In genomic region chr3R:19157997-19158396, dm6 we compare ENCODE assay signal across 1 fruit fly cellular context.
A peak's percentile ranks its signal among the peaks of the same experiment; 100 is the strongest.
TF ChIP-seq lines count a peak whose summit lies in the region.

No protein-coding gene starts in this region.

TF ChIP-seq in whole organism, embryonic, 481 proteins besides CTCF, POLR2A, EP300 and RAD21 (continued from another document):
- TF ChIP-seq CG3065 (GFP tag; optimal IDR thresholded peaks at IDR 0.05; lab: Kevin White, UChicago) = no peak
- no peak for TF ChIP-seq CG8944 (GFP tag; optimal IDR thresholded peaks at IDR 0.05; lab: Kevin White, UChicago)
- peak; percentile 32; the same call in 1 of the 2 replicates for TF ChIP-seq CG14667 (GFP tag; IDR thresholded peaks at IDR 0.05; lab: Robert Waterston, UW)
- TF ChIP-seq lilli (GFP tag; optimal IDR thresholded peaks at IDR 0.05; lab: Kevin White, UChicago) = peak; percentile 19
- TF ChIP-seq CG12219 (GFP tag; optimal IDR thresholded peaks at IDR 0.05; lab: Kevin White, UChicago) = no peak
- peak; percentile 23; the same call in 1 of the 2 replicates for TF ChIP-seq Xrp1 (GFP tag; IDR thresholded peaks at IDR 0.05; lab: Robert Waterston, UW)
- TF ChIP-seq ems (GFP tag; optimal IDR thresholded peaks at IDR 0.05; lab: Kevin White, UChicago) = no peak
- TF ChIP-seq ranshi (GFP tag; IDR thresholded peaks at IDR 0.05; lab: Robert Waterston, UW) = peak; percentile 53; the same call in 1 of the 2 replicates
- TF ChIP-seq sisA (GFP tag; IDR thresholded peaks at IDR 0.05; lab: Robert Waterston, UW) = 0 out of 2 replicates have a peak, but pooled peaks have one; percentile 3
- peak; percentile 3 for TF ChIP-seq unpg (GFP tag; optimal IDR thresholded peaks at IDR 0.05; lab: Kevin White, UChicago)
- TF ChIP-seq CG4424 (GFP tag; optimal IDR thresholded peaks at IDR 0.05; lab: Kevin White, UChicago) = no peak
- TF ChIP-seq nerfin-2 (GFP tag; IDR thresholded peaks at IDR 0.05; lab: Robert Waterston, UW; ENCODE audit: partially characterized antibody) = no peak
- peak; percentile 17; the same call in 1 of the 2 replicates for TF ChIP-seq esg (GFP tag; conservative IDR thresholded peaks at IDR 0.05; lab: Robert Waterston, UW)
- TF ChIP-seq row (GFP tag; IDR thresholded peaks at IDR 0.05; lab: Robert Waterston, UW) = peak; percentile 70
- peak; percentile 5 for TF ChIP-seq CG13624 (GFP tag; optimal IDR thresholded peaks at IDR 0.05; lab: Kevin White, UChicago)
- TF ChIP-seq CG18764 (GFP tag; optimal IDR thresholded peaks at IDR 0.05; lab: Kevin White, UChicago) = no peak
- no peak for TF ChIP-seq CG15011 (GFP tag; optimal IDR thresholded peaks at IDR 0.05; lab: Kevin White, UChicago)
- TF ChIP-seq CG11093 (GFP tag; IDR thresholded peaks at IDR 0.05; lab: Robert Waterston, UW) = 0 out of 3 replicates have a peak, but pooled peaks have one; percentile 6
- TF ChIP-seq H2.0 (GFP tag; IDR thresholded peaks at IDR 0.05; lab: Robert Waterston, UW) = 0 out of 2 replicates have a peak, but pooled peaks have one; percentile 8
- no peak for TF ChIP-seq E2f2 (GFP tag; IDR thresholded peaks at IDR 0.05; lab: Robert Waterston, UW)
- TF ChIP-seq CG15269 (tag; optimal IDR thresholded peaks at IDR 0.05; lab: Kevin White, UChicago) = peak; percentile 17
- no peak for TF ChIP-seq so (GFP tag; IDR thresholded peaks at IDR 0.05; lab: Robert Waterston, UW)
- TF ChIP-seq CG32532 (GFP tag; IDR thresholded peaks at IDR 0.05; lab: Robert Waterston, UW) = peak; percentile 38; the same call in 1 of the 2 replicates
- no peak for TF ChIP-seq Adf1 (GFP tag; IDR thresholded peaks at IDR 0.05; lab: Robert Waterston, UW)
- 0 out of 2 replicates have a peak, but pooled peaks have one; percentile 36 for TF ChIP-seq vvl (GFP tag; IDR thresholded peaks at IDR 0.05; lab: Robert Waterston, UW)
- TF ChIP-seq org-1 (GFP tag; optimal IDR thresholded peaks at IDR 0.05; lab: Kevin White, UChicago) = no peak
- peak; percentile 21 for TF ChIP-seq dmrt99B (tag; optimal IDR thresholded peaks at IDR 0.05; lab: Kevin White, UChicago)
- peak; percentile 24 for TF ChIP-seq CG11504 (tag; optimal IDR thresholded peaks at IDR 0.05; lab: Kevin White, UChicago)
- TF ChIP-seq CG3847 (GFP tag; IDR thresholded peaks at IDR 0.05; lab: Robert Waterston, UW) = 0 out of 2 replicates have a peak, but pooled peaks have one; percentile 9
- TF ChIP-seq ken (GFP tag; IDR thresholded peaks at IDR 0.05; lab: Robert Waterston, UW) = peak; percentile 23; the same call in 1 of the 3 replicates
- TF ChIP-seq CG15601 (tag; optimal IDR thresholded peaks at IDR 0.05; lab: Kevin White, UChicago) = no peak
- TF ChIP-seq CG10321 (GFP tag; IDR thresholded peaks at IDR 0.05; lab: Robert Waterston, UW) = peak; percentile 65
- peak; percentile 7 for TF ChIP-seq nmo (GFP tag; optimal IDR thresholded peaks at IDR 0.05; lab: Kevin White, UChicago)
- TF ChIP-seq CG14441 (GFP tag; IDR thresholded peaks at IDR 0.05; lab: Robert Waterston, UW) = peak; percentile 51; the same call in 1 of the 2 replicates
- TF ChIP-seq CG4730 (GFP tag; IDR thresholded peaks at IDR 0.05; lab: Robert Waterston, UW) = peak; percentile 24; the same call in 1 of the 2 replicates
- TF ChIP-seq CG1233 (GFP tag; optimal IDR thresholded peaks at IDR 0.05; lab: Kevin White, UChicago) = peak; percentile 9
- TF ChIP-seq bsh (GFP tag; optimal IDR thresholded peaks at IDR 0.05; lab: Kevin White, UChicago) = peak in 1 of 2 experiments; percentile 13
- TF ChIP-seq HLH3B (GFP tag; IDR thresholded peaks at IDR 0.05; lab: Robert Waterston, UW) = 0 out of 2 replicates have a peak, but pooled peaks have one; percentile 22
- peak; percentile 17 for TF ChIP-seq CoRest (tag; optimal IDR thresholded peaks at IDR 0.05; lab: Kevin White, UChicago)
- TF ChIP-seq ewg (GFP tag; optimal IDR thresholded peaks at IDR 0.05; lab: Kevin White, UChicago) = no peak
- no peak for TF ChIP-seq Sry-β (GFP tag; optimal IDR thresholded peaks at IDR 0.05; lab: Kevin White, UChicago)
- TF ChIP-seq Meics (GFP tag; optimal IDR thresholded peaks at IDR 0.05; lab: Kevin White, UChicago) = no peak
- no peak for TF ChIP-seq CG3995 (GFP tag; optimal IDR thresholded peaks at IDR 0.05; lab: Kevin White, UChicago)
- no peak for TF ChIP-seq inv (GFP tag; IDR thresholded peaks at IDR 0.05; lab: Robert Waterston, UW; ENCODE audit: partially characterized antibody)
- no peak for TF ChIP-seq en (GFP tag; optimal IDR thresholded peaks at IDR 0.05; lab: Kevin White, UChicago)
- TF ChIP-seq prd (optimal IDR thresholded peaks at IDR 0.05; lab: Kevin White, UChicago) = no peak
- TF ChIP-seq prd (GFP tag; IDR thresholded peaks at IDR 0.05; lab: Robert Waterston, UW) = peak; percentile 49; the same call in 2 of the 3 replicates
- TF ChIP-seq maf-S (GFP tag; optimal IDR thresholded peaks at IDR 0.05; lab: Kevin White, UChicago) = no peak
- TF ChIP-seq ci (GFP tag; IDR thresholded peaks at IDR 0.05; lab: Robert Waterston, UW) = peak; percentile 49; the same call in 1 of the 3 replicates
- TF ChIP-seq CG13287 (GFP tag; IDR thresholded peaks at IDR 0.05; lab: Robert Waterston, UW; ENCODE audit: partially characterized antibody) = no peak
- no peak for TF ChIP-seq CG1602 (GFP tag; optimal IDR thresholded peaks at IDR 0.05; lab: Kevin White, UChicago)
- TF ChIP-seq Ada2b (GFP tag; IDR thresholded peaks at IDR 0.05; lab: Robert Waterston, UW) = 0 out of 2 replicates have a peak, but pooled peaks have one; percentile 24
- TF ChIP-seq hkb (optimal IDR thresholded peaks at IDR 0.05; lab: Kevin White, UChicago) = no peak
- TF ChIP-seq hkb (GFP tag; IDR thresholded peaks at IDR 0.05; lab: Robert Waterston, UW) = peak; percentile 19; the same call in 1 of the 2 replicates
- TF ChIP-seq CG31365 (tag; optimal IDR thresholded peaks at IDR 0.05; lab: Kevin White, UChicago) = no peak
- TF ChIP-seq CG13424 (tag; optimal IDR thresholded peaks at IDR 0.05; lab: Kevin White, UChicago) = peak; percentile 17
- TF ChIP-seq pita (GFP tag; optimal IDR thresholded peaks at IDR 0.05; lab: Kevin White, UChicago) = no peak
- TF ChIP-seq crp (GFP tag; optimal IDR thresholded peaks at IDR 0.05; lab: Kevin White, UChicago) = no peak
- peak; percentile 13 for TF ChIP-seq CG8388 (GFP tag; optimal IDR thresholded peaks at IDR 0.05; lab: Kevin White, UChicago)
- peak; percentile 34 for TF ChIP-seq gem (tag; optimal IDR thresholded peaks at IDR 0.05; lab: Kevin White, UChicago)
- peak; percentile 22; the same call in 1 of the 3 replicates for TF ChIP-seq dysf (GFP tag; IDR thresholded peaks at IDR 0.05; lab: Robert Waterston, UW)
- no peak for TF ChIP-seq tx (GFP tag; optimal IDR thresholded peaks at IDR 0.05; lab: Kevin White, UChicago)
- no peak for TF ChIP-seq pan (optimal IDR thresholded peaks at IDR 0.05; lab: Kevin White, UChicago)
- TF ChIP-seq pan (GFP tag; optimal IDR thresholded peaks at IDR 0.05 in 1 of 2, IDR thresholded peaks at IDR 0.05 in 1 of 2) = peak in 1 of 2 experiments; percentile 29
- no peak for TF ChIP-seq Doc3 (GFP tag; IDR thresholded peaks at IDR 0.05; lab: Robert Waterston, UW; ENCODE audit: partially characterized antibody)
- 0 out of 3 replicates have a peak, but pooled peaks have one; percentile 12 for TF ChIP-seq zfh1 (GFP tag; IDR thresholded peaks at IDR 0.05; lab: Robert Waterston, UW)
- TF ChIP-seq CG15514 (GFP tag; optimal IDR thresholded peaks at IDR 0.05; lab: Kevin White, UChicago) = no peak
- TF ChIP-seq CG6272 (GFP tag; IDR thresholded peaks at IDR 0.05; lab: Robert Waterston, UW) = no peak
- TF ChIP-seq Hr39 (optimal IDR thresholded peaks at IDR 0.05; lab: Kevin White, UChicago) = no peak
- TF ChIP-seq disco-r (GFP tag; optimal IDR thresholded peaks at IDR 0.05; lab: Kevin White, UChicago) = no peak
- no peak for TF ChIP-seq CG1647 (GFP tag; optimal IDR thresholded peaks at IDR 0.05; lab: Kevin White, UChicago)
- TF ChIP-seq pum (GFP tag; optimal IDR thresholded peaks at IDR 0.05; lab: Kevin White, UChicago) = no peak
- TF ChIP-seq tll (GFP tag; optimal IDR thresholded peaks at IDR 0.05; lab: Kevin White, UChicago) = peak in 1 of 2 experiments; percentile 22
- peak; percentile 35; the same call in 1 of the 2 replicates for TF ChIP-seq CG32772 (GFP tag; IDR thresholded peaks at IDR 0.05; lab: Robert Waterston, UW)
- TF ChIP-seq CG18599 (GFP tag; optimal IDR thresholded peaks at IDR 0.05; lab: Kevin White, UChicago) = peak; percentile 1
- TF ChIP-seq CG7372 (GFP tag; IDR thresholded peaks at IDR 0.05; lab: Robert Waterston, UW) = no peak
- no peak for TF ChIP-seq gcm2 (GFP tag; optimal IDR thresholded peaks at IDR 0.05; lab: Kevin White, UChicago)
